Worm (Caenorhabditis elegans) whole organism, L2 larva: ENCODE data around the gene D2024.1.

Experiments used
- C34F6.9 ChIP-seq: fragments of 150-350 bp; optimal IDR thresholded peaks from 2 replicates; lab custom pipeline; 2014; ENCODE audit warnings: missing biosample characterization, missing genetic modification characterization
- R02D3.7 ChIP-seq: fragments of 150-350 bp; optimal IDR thresholded peaks from 2 replicates; lab custom pipeline; 2014; ENCODE audit warnings: missing biosample characterization, missing genetic modification characterization
- Y55F3AM.14 ChIP-seq: fragments of 200-800 bp; sonication (Bioruptor generic); optimal IDR thresholded peaks from 2 replicates; lab custom pipeline; 2018; ENCODE audit warnings: mild to moderate bottlenecking, missing genetic modification characterization, missing compliant biosample characterization
- ZK546.5 ChIP-seq: sonication (generic microtip); optimal IDR thresholded peaks from 2 replicates; lab custom pipeline; 2017; ENCODE audit warnings: missing biosample characterization, missing genetic modification characterization
- ama-1 ChIP-seq: fragments of 150-350 bp; optimal IDR thresholded peaks from 2 replicates; lab custom pipeline; 2018; ENCODE audit warnings: inconsistent platforms
- blmp-1 ChIP-seq: sonication (generic microtip); optimal IDR thresholded peaks from 2 replicates; lab custom pipeline; 2017; ENCODE audit warnings: missing genetic modification characterization, mild to moderate bottlenecking, missing compliant biosample characterization, antibody characterized with exemption, moderate library complexity; ENCODE audit not compliant: insufficient read depth
- ceh-16 ChIP-seq: fragments of 150-350 bp; optimal IDR thresholded peaks from 2 replicates; lab custom pipeline; 2014; ENCODE audit warnings: missing biosample characterization, missing genetic modification characterization
- crh-2 ChIP-seq: sonication (generic microtip); optimal IDR thresholded peaks from 2 replicates; lab custom pipeline; 2017; ENCODE audit warnings: missing biosample characterization, missing genetic modification characterization
- egl-27 ChIP-seq: sonication (generic microtip); optimal IDR thresholded peaks from 3 replicates; lab custom pipeline; 2017; ENCODE audit warnings: missing biosample characterization, missing genetic modification reagents, missing genetic modification characterization
- elt-1 ChIP-seq: fragments of 150-350 bp; optimal IDR thresholded peaks from 2 replicates; lab custom pipeline; 2014; ENCODE audit warnings: missing biosample characterization, missing genetic modification characterization
- fos-1 ChIP-seq: fragments of 150-350 bp; optimal IDR thresholded peaks from 2 replicates; lab custom pipeline; 2014; ENCODE audit warnings: missing biosample characterization, missing genetic modification characterization
- gmeb-1 ChIP-seq: fragments of 150-350 bp; optimal IDR thresholded peaks from 2 replicates; lab custom pipeline; 2014; ENCODE audit warnings: missing biosample characterization, missing genetic modification characterization
- lin-11 ChIP-seq: fragments of 150-350 bp; sonication (generic microtip); optimal IDR thresholded peaks from 2 replicates; lab custom pipeline; 2014; ENCODE audit warnings: missing biosample characterization, missing genetic modification characterization, inconsistent platforms, mixed read lengths
- lsy-2 ChIP-seq, 2 experiments: fragments of 150-350 bp in 1 of 2; sonication (generic microtip) in 1 of 2; optimal IDR thresholded peaks; 2 replicates each; lab custom pipeline; 2014 to 2017; ENCODE audit warnings: missing biosample characterization in 2 of 2, missing genetic modification characterization in 2 of 2
- mbf-1 ChIP-seq: sonication (generic microtip); optimal IDR thresholded peaks from 2 replicates; lab custom pipeline; 2017; ENCODE audit warnings: missing biosample characterization, missing genetic modification characterization
- mdl-1 ChIP-seq, 2 experiments: fragments of 150-350 bp in 1 of 2; sonication (generic microtip) in 1 of 2; optimal IDR thresholded peaks; 2 replicates each; lab custom pipeline; 2017; ENCODE audit warnings: missing biosample characterization in 2 of 2, missing genetic modification characterization in 2 of 2
- nhr-10 ChIP-seq: sonication (generic microtip); optimal IDR thresholded peaks from 2 replicates; lab custom pipeline; 2017; ENCODE audit warnings: missing biosample characterization, missing genetic modification characterization
- nhr-12 ChIP-seq: fragments of 150-350 bp; optimal IDR thresholded peaks from 2 replicates; lab custom pipeline; 2014; ENCODE audit warnings: missing biosample characterization, missing genetic modification characterization
- nhr-129 ChIP-seq: fragments of 150-350 bp; optimal IDR thresholded peaks from 2 replicates; lab custom pipeline; 2014; ENCODE audit warnings: missing biosample characterization, missing genetic modification characterization
- nhr-21 ChIP-seq: fragments of 150-350 bp; optimal IDR thresholded peaks from 2 replicates; lab custom pipeline; 2014; ENCODE audit warnings: missing biosample characterization, missing genetic modification characterization
- nhr-23 ChIP-seq: fragments of 150-350 bp; optimal IDR thresholded peaks from 2 replicates; lab custom pipeline; 2014; ENCODE audit warnings: missing biosample characterization, missing genetic modification reagents, missing genetic modification characterization
- nhr-237 ChIP-seq: fragments of 150-350 bp; optimal IDR thresholded peaks from 2 replicates; lab custom pipeline; 2014; ENCODE audit warnings: missing biosample characterization, missing genetic modification characterization
- nhr-25 ChIP-seq: fragments of 150-350 bp; sonication (generic microtip); optimal IDR thresholded peaks from 3 replicates; lab custom pipeline; 2014; ENCODE audit warnings: missing biosample characterization, missing genetic modification characterization
- nhr-6 ChIP-seq: fragments of 150-350 bp; optimal IDR thresholded peaks from 2 replicates; lab custom pipeline; 2014; ENCODE audit warnings: missing biosample characterization, missing genetic modification characterization
- nhr-77 ChIP-seq: fragments of 150-350 bp; optimal IDR thresholded peaks from 2 replicates; lab custom pipeline; 2014; ENCODE audit warnings: missing biosample characterization, missing genetic modification characterization
- peb-1 ChIP-seq: fragments of 150-350 bp; optimal IDR thresholded peaks from 2 replicates; lab custom pipeline; 2014; ENCODE audit warnings: missing biosample characterization, missing genetic modification characterization
- sem-4 ChIP-seq: fragments of 150-350 bp; optimal IDR thresholded peaks from 2 replicates; lab custom pipeline; 2014; ENCODE audit warnings: missing biosample characterization, missing genetic modification reagents, missing genetic modification characterization
- skn-1 ChIP-seq: sonication (generic microtip); optimal IDR thresholded peaks from 2 replicates; lab custom pipeline; 2017; ENCODE audit warnings: missing biosample characterization, missing genetic modification characterization
- sma-3 ChIP-seq: sonication (generic microtip); optimal IDR thresholded peaks from 2 replicates; lab custom pipeline; 2016; ENCODE audit warnings: missing genetic modification reagents, missing genetic modification characterization, missing compliant biosample characterization
- sma-9 ChIP-seq, 2 experiments: fragments of 150-350 bp in 1 of 2; sonication (generic microtip) in 1 of 2; optimal IDR thresholded peaks; 2 replicates each; lab custom pipeline; 2014 to 2016; ENCODE audit warnings: missing genetic modification characterization in 2 of 2, mild to moderate bottlenecking in 1 of 2, missing biosample characterization in 1 of 2, missing compliant biosample characterization in 1 of 2, missing genetic modification reagents in 1 of 2, moderate library complexity in 1 of 2
- snpc-4 ChIP-seq: fragments of 150-350 bp; optimal IDR thresholded peaks from 2 replicates; lab custom pipeline; 2014; ENCODE audit warnings: missing biosample characterization, missing genetic modification characterization
- unc-55 ChIP-seq: fragments of 150-350 bp; sonication (generic microtip); optimal IDR thresholded peaks from 3 replicates; lab custom pipeline; 2014; ENCODE audit warnings: missing biosample characterization, missing genetic modification reagents, missing genetic modification characterization
- zag-1 ChIP-seq: fragments of 150-350 bp; optimal IDR thresholded peaks from 2 replicates; lab custom pipeline; 2014; ENCODE audit warnings: missing biosample characterization, missing genetic modification characterization
- ztf-1 ChIP-seq: fragments of 200-800 bp; sonication (Bioruptor generic); conservative IDR thresholded peaks from 2 replicates; pipeline ENCODE4 v1.3.6; 2022; ENCODE audit warnings: missing genetic modification characterization, missing compliant biosample characterization
- ztf-11 ChIP-seq: sonication (generic microtip); optimal IDR thresholded peaks from 2 replicates; lab custom pipeline; 2017; ENCODE audit warnings: missing biosample characterization, missing genetic modification characterization
- ztf-4 ChIP-seq: fragments of 150-350 bp; optimal IDR thresholded peaks from 2 replicates; lab custom pipeline; 2014; ENCODE audit warnings: missing biosample characterization, missing genetic modification characterization

The D2024.1 gene

ce11 chrIV:7260587-7260986 is 13.2 kb downstream of the D2024.1 start, which contains the start of gene C06E4.3:
C06E4.3 (plus strand) TSS chrIV:7260875.
- TF ChIP-seq skn-1 (tag; lab: Kevin White, UChicago) (peak; percentile 47), fos-1 (tag; lab: Kevin White, UChicago) (peak; percentile 22), R02D3.7 (tag; lab: Kevin White, UChicago) (no peak), unc-55 (GFP tag; lab: Kevin White, UChicago) (peak; percentile 23), crh-2 (tag; lab: Kevin White, UChicago) (no peak), nhr-129 (tag; lab: Kevin White, UChicago) (no peak), sma-9 (GFP tag; optimal IDR thresholded peaks at IDR 0.05; lab: Kevin White, UChicago) (peak; percentile 73), sma-9 (tag; optimal IDR thresholded peaks at IDR 0.05; lab: Kevin White, UChicago) (no peak)

ce11 chrIV:7263137-7263536 is 15.8 kb downstream of the D2024.1 start, which contains the start of gene glb-2:
glb-2 (minus strand) TSS chrIV:7263237.
- TF ChIP-seq ztf-11 (tag; lab: Kevin White, UChicago) (no peak), ama-1 (lab: Kevin White, UChicago) (no peak), sem-4 (tag; lab: Kevin White, UChicago) (no peak), lsy-2 (tag; optimal IDR thresholded peaks at IDR 0.05; lab: Kevin White, UChicago) (no peak), lin-11 (no peak), gmeb-1 (no peak), peb-1 (tag; lab: Kevin White, UChicago) (no peak), nhr-21 (no peak), nhr-10 (tag; lab: Kevin White, UChicago) (no peak), fos-1 (tag; lab: Kevin White, UChicago) (no peak), elt-1 (tag; lab: Kevin White, UChicago) (no peak), R02D3.7 (tag; lab: Kevin White, UChicago) (no peak), nhr-77 (tag; lab: Kevin White, UChicago) (no peak), ZK546.5 (tag; lab: Kevin White, UChicago) (no peak), ceh-16 (tag; lab: Kevin White, UChicago) (no peak), nhr-12 (tag; lab: Kevin White, UChicago) (no peak), nhr-6 (tag; lab: Kevin White, UChicago) (no peak), C34F6.9 (tag; lab: Kevin White, UChicago) (no peak), ztf-1 (no peak)

ce11 chrIV:7274969-7275548 is 27.7 kb downstream of the D2024.1 start:
- no peak for TF ChIP-seq zag-1 (tag; lab: Kevin White, UChicago)
- TF ChIP-seq snpc-4 (tag; lab: Kevin White, UChicago), result no peak
- TF ChIP-seq lsy-2 (tag; optimal IDR thresholded peaks at IDR 0.05; lab: Kevin White, UChicago), result no peak
- TF ChIP-seq egl-27 (tag; lab: Kevin White, UChicago), result no peak
- peak; percentile 21 for TF ChIP-seq fos-1 (tag; lab: Kevin White, UChicago)
- TF ChIP-seq nhr-129 (tag; lab: Kevin White, UChicago), result peak; percentile 39
- no peak for TF ChIP-seq sem-4 (tag; lab: Kevin White, UChicago)
- no peak for TF ChIP-seq elt-1 (tag; lab: Kevin White, UChicago)

ce11 chrIV:7276661-7277060 is 29.3 kb downstream of the D2024.1 start, which contains the start of gene C06E4.2:
C06E4.2 (plus strand) TSS chrIV:7276961.
- TF ChIP-seq snpc-4 (tag; lab: Kevin White, UChicago) (no peak), nhr-23 (no peak), nhr-237 (tag; lab: Kevin White, UChicago) (no peak), lsy-2 (tag; optimal IDR thresholded peaks at IDR 0.05; lab: Kevin White, UChicago) (no peak), nhr-25 (tag; lab: Kevin White, UChicago) (no peak), ztf-4 (tag; lab: Kevin White, UChicago) (no peak), sma-3 (GFP tag; lab: Kevin White, UChicago) (no peak), Y55F3AM.14 (GFP tag; lab: Kevin White, UChicago) (no peak), mdl-1 (tag; optimal IDR thresholded peaks at IDR 0.05; lab: Kevin White, UChicago) (no peak), fos-1 (tag; lab: Kevin White, UChicago) (no peak), sem-4 (tag; lab: Kevin White, UChicago) (no peak), blmp-1 (tag; lab: Kevin White, UChicago) (no peak), C34F6.9 (tag; lab: Kevin White, UChicago) (no peak), ZK546.5 (tag; lab: Kevin White, UChicago) (no peak), nhr-21 (no peak), mbf-1 (tag; lab: Kevin White, UChicago) (no peak), crh-2 (tag; lab: Kevin White, UChicago) (no peak), ceh-16 (tag; lab: Kevin White, UChicago) (no peak)
